Worm (Caenorhabditis elegans): ENCODE data around the gene nuaf-1.

nuaf-1 gene

DNA sequence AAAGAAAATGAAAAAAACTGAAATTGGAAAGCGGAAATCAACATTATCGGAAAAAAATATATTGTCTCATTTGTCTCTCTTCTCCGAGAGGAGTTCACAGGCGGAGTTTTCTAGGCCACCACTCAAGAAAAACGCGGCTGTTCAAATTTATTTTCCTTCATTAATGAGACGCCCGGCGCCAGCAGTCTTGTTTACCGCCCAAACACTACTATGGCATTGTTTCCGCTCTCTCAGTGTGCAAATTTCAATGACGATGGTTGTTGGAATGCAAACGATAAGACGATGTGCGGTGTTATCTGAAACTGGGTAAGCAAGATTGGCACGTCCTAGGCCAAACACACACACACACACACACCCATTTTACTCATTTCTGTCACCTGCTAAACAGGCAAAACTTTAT, 11.7 kb downstream of the nuaf-1 start, which contains the start of gene cav-2 (continued):
- TF ChIP-seq unc-62 (GFP tag; optimal IDR thresholded peaks at IDR 0.05 in 1 of 2) (no peak), unc-62 (tag; optimal IDR thresholded peaks at IDR 0.05) (no peak), set-16 (GFP tag; IDR thresholded peaks at IDR 0.05) (no peak), mxl-2 (GFP tag; conservative IDR thresholded peaks at IDR 0.05) (no peak), nhr-111 (GFP tag; optimal IDR thresholded peaks at IDR 0.05) (no peak), cey-2 (tag; optimal IDR thresholded peaks at IDR 0.05; ENCODE audit: borderline replicate concordance, insufficient read depth) (no peak), zfp-3 (GFP tag; conservative IDR thresholded peaks at IDR 0.05) (peak; percentile 61; the same call in 1 of the 2 replicates), duxl-1 (tag; optimal IDR thresholded peaks at IDR 0.05; ENCODE audit: poor library complexity) (peak; percentile 44), pqm-1 (tag; optimal IDR thresholded peaks at IDR 0.05) (peak; percentile 94), zag-1 (tag; optimal IDR thresholded peaks at IDR 0.05) (no peak), ama-1 (optimal IDR thresholded peaks at IDR 0.05) (no peak), nhr-6 (tag; optimal IDR thresholded peaks at IDR 0.05) (peak; percentile 89), Y48G9A.11 (GFP tag; IDR thresholded peaks at IDR 0.05) (peak; percentile 72), lin-13 (GFP tag; optimal IDR thresholded peaks at IDR 0.05) (no peak), spr-1 (tag; optimal IDR thresholded peaks at IDR 0.05) (no peak), lin-15B (tag; optimal IDR thresholded peaks at IDR 0.05) (no peak), ces-1 (GFP tag; optimal IDR thresholded peaks at IDR 0.05) (no peak), mes-2 (tag; optimal IDR thresholded peaks at IDR 0.05; ENCODE audit: poor library complexity, severe bottlenecking) (peak; percentile 99), daf-16 (GFP tag; optimal IDR thresholded peaks at IDR 0.05) (peak in 1 of 2 experiments; percentile 65), daf-16 (tag; optimal IDR thresholded peaks at IDR 0.05) (peak; percentile 100), php-3 (GFP tag; IDR thresholded peaks at IDR 0.05) (no peak), dmd-9 (GFP tag; IDR thresholded peaks at IDR 0.05) (peak; percentile 86; the same call in 1 of the 2 replicates), dve-1 (tag; optimal IDR thresholded peaks at IDR 0.05; ENCODE audit: insufficient read depth) (peak; percentile 79), snpc-4 (tag; optimal IDR thresholded peaks at IDR 0.05) (no peak), ceh-82 (tag; optimal IDR thresholded peaks at IDR 0.05) (no peak), zip-11 (GFP tag; IDR thresholded peaks at IDR 0.05) (no peak), ceh-28 (tag; optimal IDR thresholded peaks at IDR 0.05) (no peak)

DNA sequence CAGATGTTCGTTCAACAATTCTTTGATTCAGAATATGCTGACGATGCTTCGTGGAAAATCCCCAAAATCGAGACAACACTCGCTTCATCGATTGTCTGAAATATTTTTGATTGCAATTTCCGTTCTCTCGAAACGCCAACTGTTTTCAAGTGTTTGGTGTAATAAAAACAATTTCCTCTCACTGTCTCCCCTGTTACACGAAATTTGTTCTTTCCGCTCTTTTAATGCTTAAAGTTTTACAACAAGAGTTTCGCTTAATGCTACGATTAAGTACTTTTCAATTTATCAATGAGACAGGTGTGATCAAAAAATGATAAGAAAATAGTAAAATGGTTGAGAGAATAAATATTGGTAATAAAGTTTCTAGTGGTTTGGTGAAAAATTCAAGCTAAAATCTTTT, 12.1 kb downstream of the nuaf-1 start, which contains the start of gene C56A3.6:
Gene C56A3.6 (minus strand): TSS at position 101 of the 400 bp plus-strand sequence.
- no peak for TF ChIP-seq tra-1 (GFP tag; IDR thresholded peaks at IDR 0.05)
- no peak for TF ChIP-seq nhr-25 (tag; optimal IDR thresholded peaks at IDR 0.05; ENCODE audit: borderline replicate concordance, insufficient read depth)
- TF ChIP-seq ztf-11 (tag; optimal IDR thresholded peaks at IDR 0.05), result no peak
- no peak for TF ChIP-seq dmd-6 (GFP tag; IDR thresholded peaks at IDR 0.05)

DNA sequence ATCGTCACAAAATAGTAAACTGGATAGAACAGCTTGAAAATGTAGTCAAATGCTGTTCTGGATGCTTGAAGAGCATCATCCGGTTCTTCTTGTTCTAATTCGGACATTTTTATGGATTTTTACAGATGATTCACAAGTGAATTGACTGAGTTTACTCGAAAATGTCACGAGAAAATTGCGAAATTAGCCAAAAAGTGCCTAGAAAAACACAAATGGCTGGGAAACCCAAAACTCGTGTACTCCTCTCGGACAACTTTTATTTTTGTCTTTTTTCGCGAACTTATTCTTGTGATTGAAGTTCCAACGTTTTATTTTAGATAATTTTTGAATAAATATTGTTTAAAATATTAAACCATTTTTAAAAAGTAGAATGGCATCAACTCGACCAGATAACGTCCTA, 16.8 kb downstream of the nuaf-1 start, which contains the start of the genes C56A3.4 and C56A3.5:
Gene C56A3.4 (minus strand): TSS at position 154 of the 400 bp plus-strand sequence.
Gene C56A3.5 (plus strand): TSS at position 367 of the 400 bp plus-strand sequence.
- no peak for TF ChIP-seq spr-1 (tag; optimal IDR thresholded peaks at IDR 0.05)
- TF ChIP-seq ztf-7 (tag; optimal IDR thresholded peaks at IDR 0.05), result no peak
- TF ChIP-seq D1046.2 (GFP tag; IDR thresholded peaks at IDR 0.05), result no peak
- TF ChIP-seq tag-97 (GFP tag; IDR thresholded peaks at IDR 0.05), result no peak
- TF ChIP-seq ama-1 (optimal IDR thresholded peaks at IDR 0.05), result no peak
- TF ChIP-seq lsy-2 (tag; optimal IDR thresholded peaks at IDR 0.05), result peak in 1 of 2 experiments; percentile 78
- no peak for TF ChIP-seq zfp-3 (GFP tag; conservative IDR thresholded peaks at IDR 0.05)
- no peak for TF ChIP-seq ZK337.2 (GFP tag; IDR thresholded peaks at IDR 0.05)
- no peak for TF ChIP-seq mxl-3 (GFP tag; optimal IDR thresholded peaks at IDR 0.05)
- no peak for TF ChIP-seq nhr-102 (tag; optimal IDR thresholded peaks at IDR 0.05)
- no peak for TF ChIP-seq egl-43 (GFP tag; IDR thresholded peaks at IDR 0.05)
- no peak for TF ChIP-seq lin-15B (tag; optimal IDR thresholded peaks at IDR 0.05)
- TF ChIP-seq mep-1 (tag; optimal IDR thresholded peaks at IDR 0.05), result peak; percentile 49
- TF ChIP-seq aha-1 (tag), result peak; percentile 74
- TF ChIP-seq mdl-1 (tag; optimal IDR thresholded peaks at IDR 0.05), result no peak
- TF ChIP-seq mes-2 (tag; optimal IDR thresholded peaks at IDR 0.05; ENCODE audit: poor library complexity, severe bottlenecking), result peak; percentile 94
- peak; percentile 25 for TF ChIP-seq unc-130 (GFP tag; optimal IDR thresholded peaks at IDR 0.05)
- no peak for TF ChIP-seq unc-39 (tag; optimal IDR thresholded peaks at IDR 0.05)
- peak; percentile 57 for TF ChIP-seq lin-38 (GFP tag; IDR thresholded peaks at IDR 0.05)
- no peak for TF ChIP-seq nhr-76 (tag; optimal IDR thresholded peaks at IDR 0.05)
- TF ChIP-seq rbr-2 (tag; optimal IDR thresholded peaks at IDR 0.05), result peak; percentile 14
- no peak for TF ChIP-seq sdz-12 (GFP tag; optimal IDR thresholded peaks at IDR 0.05)
- peak; percentile 88 for TF ChIP-seq hlh-30 (tag; optimal IDR thresholded peaks at IDR 0.05; ENCODE audit: insufficient read depth)
- peak; percentile 78 for TF ChIP-seq nhr-6 (tag; optimal IDR thresholded peaks at IDR 0.05)
- no peak for TF ChIP-seq Y48G9A.11 (GFP tag; IDR thresholded peaks at IDR 0.05)

Measured in whole organism, L4 larva.